Fruit fly (Drosophila melanogaster) Kc167 (cell line): ENCODE data around the gene disco.

Experiments used
- Myc ChIP-seq: fragments of >200 bp; optimal IDR thresholded peaks from 2 replicates; lab custom pipeline; 2017; ENCODE audit warnings: missing external identifiers
- psq ChIP-seq: fragments of >200 bp; optimal IDR thresholded peaks from 2 replicates; lab custom pipeline; 2017; ENCODE audit warnings: missing external identifiers

DNA sequence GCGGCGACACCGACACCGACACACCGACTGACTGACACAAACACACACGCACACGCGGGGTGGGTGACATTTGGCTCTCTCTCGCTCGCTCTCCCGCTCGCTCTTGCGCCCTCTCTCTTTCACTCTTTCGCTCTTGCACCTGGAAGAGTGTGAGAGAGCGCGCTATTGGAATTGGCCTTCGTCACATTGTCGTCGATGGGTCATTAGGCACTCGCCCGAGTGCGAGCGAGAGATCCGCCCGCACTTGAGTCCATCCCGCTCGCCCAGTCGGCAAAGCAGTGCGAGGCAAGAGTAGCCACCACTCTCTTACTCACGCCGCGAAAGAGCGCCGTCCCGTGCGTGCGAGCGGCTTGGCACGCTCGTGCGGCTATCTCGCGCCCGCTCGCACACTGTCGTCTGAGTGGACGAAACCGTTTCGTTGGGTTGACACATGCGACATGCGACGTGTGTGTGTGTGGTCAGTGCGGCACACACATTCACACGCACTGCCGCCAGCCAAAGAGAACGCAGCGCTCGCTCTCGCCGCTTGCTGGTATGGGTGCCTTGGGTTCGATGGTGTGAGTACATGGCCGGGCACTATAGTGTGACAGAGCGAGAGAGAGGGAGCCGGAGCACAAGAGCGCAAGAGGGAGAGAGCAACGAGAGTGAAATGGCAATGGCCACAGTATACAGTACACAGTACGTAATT, 424 bp upstream of the disco start:
- TF ChIP-seq psq (lab: Kevin White, UChicago) = no peak
- TF ChIP-seq Myc (lab: Kevin White, UChicago) = no peak
